Worm (Caenorhabditis elegans) whole organism, young adult: Measurements from ENCODE around the gene C48B4.3.

ENCODE experiments used
- B0035.1 ChIP-seq: sonication (generic microtip); optimal IDR thresholded peaks from 2 replicates; lab custom pipeline; 2016; ENCODE audit warnings: missing genetic modification characterization, mild to moderate bottlenecking, missing compliant biosample characterization, missing genotype, missing genetic modification reagents
- D2030.7 ChIP-seq: fragments of 200-800 bp; sonication (Bioruptor generic); IDR thresholded peaks from 2 replicates; pipeline ENCODE4 v1.3.6; 2022; ENCODE audit warnings: missing genetic modification reagents, missing genetic modification characterization, missing compliant biosample characterization
- F10E7.11 ChIP-seq: sonication (generic microtip); optimal IDR thresholded peaks from 2 replicates; lab custom pipeline; 2017; ENCODE audit warnings: mild to moderate bottlenecking, missing genetic modification characterization, moderate library complexity, missing compliant biosample characterization
- F22D6.2 ChIP-seq: sonication (generic microtip); optimal IDR thresholded peaks from 2 replicates; lab custom pipeline; 2016; ENCODE audit warnings: mild to moderate bottlenecking, missing genetic modification characterization, missing compliant biosample characterization
- F33H1.4 ChIP-seq: fragments of 200-800 bp; sonication (Bioruptor generic); IDR thresholded peaks from 2 replicates; pipeline ENCODE4 v1.3.6; 2022; ENCODE audit warnings: missing genetic modification reagents, missing genetic modification characterization, missing compliant biosample characterization
- F49E8.2 ChIP-seq: sonication (generic microtip); optimal IDR thresholded peaks from 3 replicates; lab custom pipeline; 2017; ENCODE audit warnings: missing genetic modification characterization, mild to moderate bottlenecking, missing compliant biosample characterization, antibody characterized with exemption, moderate library complexity; ENCODE audit not compliant: insufficient read depth
- K12H6.12 ChIP-seq: fragments of 200-800 bp; sonication (Bioruptor generic); optimal IDR thresholded peaks from 2 replicates; lab custom pipeline; 2018; ENCODE audit warnings: mild to moderate bottlenecking, missing genetic modification characterization, missing compliant biosample characterization
- T07F8.4 ChIP-seq: sonication (generic microtip); optimal IDR thresholded peaks from 2 replicates; lab custom pipeline; 2016; ENCODE audit warnings: mild to moderate bottlenecking, missing genetic modification characterization, moderate library complexity, missing compliant biosample characterization
- T26A5.8 ChIP-seq: sonication (generic microtip); optimal IDR thresholded peaks from 2 replicates; lab custom pipeline; 2016; ENCODE audit warnings: missing genetic modification characterization, missing compliant biosample characterization
- Y53G8AR.9 ChIP-seq: fragments of 200-800 bp; sonication (Bioruptor generic); conservative IDR thresholded peaks from 2 replicates; pipeline ENCODE4 v1.3.6; 2022; ENCODE audit warnings: missing genetic modification reagents, missing genetic modification characterization, missing compliant biosample characterization
- ZK185.1 ChIP-seq: sonication (generic microtip); optimal IDR thresholded peaks from 2 replicates; lab custom pipeline; 2016; ENCODE audit warnings: mild to moderate bottlenecking, missing genetic modification characterization, missing compliant biosample characterization; ENCODE audit not compliant: poor library complexity, severe bottlenecking
- atf-7 ChIP-seq: sonication (generic microtip); optimal IDR thresholded peaks from 2 replicates; lab custom pipeline; 2017; ENCODE audit warnings: mild to moderate bottlenecking, missing genetic modification characterization, missing compliant biosample characterization
- attf-3 ChIP-seq: fragments of 200-800 bp; sonication (Bioruptor generic); conservative IDR thresholded peaks from 2 replicates; pipeline ENCODE4 v1.3.6; 2022; ENCODE audit warnings: missing genetic modification reagents, missing genetic modification characterization, missing compliant biosample characterization
- bed-2 ChIP-seq: fragments of 200-800 bp; sonication (Bioruptor generic); IDR thresholded peaks from 2 replicates; pipeline ENCODE4 v1.3.6; 2022; ENCODE audit warnings: missing genetic modification reagents, missing genetic modification characterization, missing compliant biosample characterization
- cebp-1 ChIP-seq, 2 experiments: fragments of 200-800 bp in 1 of 2; sonication (Bioruptor generic) in 1 of 2; sonication (generic microtip) in 1 of 2; IDR thresholded peaks in 1 of 2; optimal IDR thresholded peaks in 1 of 2; 2 replicates each; pipeline versions ENCODE4 v1.3.6 to Lab custom; 2017 to 2022; ENCODE audit warnings: missing compliant biosample characterization in 2 of 2, missing genetic modification characterization in 2 of 2, mild to moderate bottlenecking in 1 of 2, missing genetic modification reagents in 1 of 2, moderate library complexity in 1 of 2
- ceh-100 ChIP-seq: fragments of 200-800 bp; sonication (Bioruptor generic); IDR thresholded peaks from 2 replicates; pipeline ENCODE4 v1.3.6; 2022; ENCODE audit warnings: missing genetic modification reagents, missing genetic modification characterization, missing compliant biosample characterization
- ceh-27 ChIP-seq: fragments of 200-800 bp; sonication (Bioruptor generic); optimal IDR thresholded peaks from 2 replicates; lab custom pipeline; 2018; ENCODE audit warnings: mild to moderate bottlenecking, missing genetic modification characterization, moderate library complexity, missing compliant biosample characterization
- ceh-40 ChIP-seq: fragments of 200-800 bp; sonication (Bioruptor generic); IDR thresholded peaks from 2 replicates; pipeline ENCODE4 v1.3.6; 2022; ENCODE audit warnings: missing genetic modification characterization, missing compliant biosample characterization
- ceh-79 ChIP-seq: sonication (generic microtip); optimal IDR thresholded peaks from 2 replicates; lab custom pipeline; 2017; ENCODE audit warnings: mild to moderate bottlenecking, missing genetic modification characterization, missing compliant biosample characterization
- die-1 ChIP-seq: sonication (generic microtip); optimal IDR thresholded peaks from 2 replicates; lab custom pipeline; 2016; ENCODE audit warnings: missing genotype, mild to moderate bottlenecking, missing genetic modification characterization, missing compliant biosample characterization
- egrh-3 ChIP-seq: fragments of 200-800 bp; sonication (Bioruptor generic); IDR thresholded peaks from 2 replicates; pipeline ENCODE4 v1.3.6; 2022; ENCODE audit warnings: missing genetic modification reagents, missing genetic modification characterization, missing compliant biosample characterization
- ekl-4 ChIP-seq: fragments of 200-800 bp; sonication (Bioruptor generic); IDR thresholded peaks from 2 replicates; pipeline ENCODE4 v1.3.6; 2022; ENCODE audit warnings: missing genetic modification reagents, missing genetic modification characterization, missing compliant biosample characterization
- gei-17 ChIP-seq: fragments of 200-800 bp; sonication (Bioruptor generic); optimal IDR thresholded peaks from 2 replicates; lab custom pipeline; 2018; ENCODE audit warnings: mild to moderate bottlenecking, missing genetic modification characterization, missing compliant biosample characterization
- hlh-26 ChIP-seq: fragments of 200-800 bp; sonication (Bioruptor generic); conservative IDR thresholded peaks from 2 replicates; pipeline ENCODE4 v1.3.6; 2022; ENCODE audit warnings: missing genetic modification reagents, missing genetic modification characterization, missing compliant biosample characterization
- hsf-1 ChIP-seq: fragments of 200-800 bp; sonication (Bioruptor generic); IDR thresholded peaks from 2 replicates; pipeline ENCODE4 v1.3.6; 2022; ENCODE audit warnings: missing genetic modification reagents, missing genetic modification characterization, missing compliant biosample characterization
- let-607 ChIP-seq, 2 experiments: fragments of 200-800 bp in 1 of 2; sonication (Bioruptor generic) in 1 of 2; sonication (generic microtip) in 1 of 2; optimal IDR thresholded peaks; 2 replicates each; lab custom pipeline; 2016 to 2018; ENCODE audit warnings: mild to moderate bottlenecking in 2 of 2, missing compliant biosample characterization in 2 of 2, missing genetic modification characterization in 2 of 2, moderate library complexity in 2 of 2, missing genotype in 1 of 2
- lin-54 ChIP-seq: fragments of 200-800 bp; sonication (Bioruptor generic); optimal IDR thresholded peaks from 2 replicates; lab custom pipeline; 2018; ENCODE audit warnings: mild to moderate bottlenecking, missing genetic modification characterization, missing compliant biosample characterization
- lir-1 ChIP-seq: fragments of 200-800 bp; sonication (Bioruptor generic); conservative IDR thresholded peaks from 2 replicates; pipeline ENCODE4 v1.3.6; 2022; ENCODE audit warnings: missing genetic modification reagents, missing genetic modification characterization, missing compliant biosample characterization
- madf-10 ChIP-seq: sonication (generic microtip); optimal IDR thresholded peaks from 2 replicates; lab custom pipeline; 2016; ENCODE audit warnings: mild to moderate bottlenecking, missing genetic modification characterization, missing compliant biosample characterization
- mcd-1 ChIP-seq: fragments of 200-800 bp; sonication (Bioruptor generic); IDR thresholded peaks from 2 replicates; pipeline ENCODE4 v1.3.6; 2022; ENCODE audit warnings: missing genetic modification reagents, missing genetic modification characterization, missing compliant biosample characterization
- mes-4 ChIP-seq: sonication (generic microtip); optimal IDR thresholded peaks from 2 replicates; lab custom pipeline; 2016; ENCODE audit warnings: missing genotype, missing genetic modification characterization, missing compliant biosample characterization
- nfyb-1 ChIP-seq: fragments of 200-800 bp; sonication (Bioruptor generic); IDR thresholded peaks from 2 replicates; pipeline ENCODE4 v1.3.6; 2022; ENCODE audit warnings: missing genetic modification reagents, missing genetic modification characterization, missing compliant biosample characterization
- nhr-90 ChIP-seq: sonication (generic microtip); optimal IDR thresholded peaks from 2 replicates; lab custom pipeline; 2016; ENCODE audit warnings: missing genotype, mild to moderate bottlenecking, missing genetic modification characterization, missing compliant biosample characterization
- sea-2 ChIP-seq: fragments of 200-800 bp; sonication (Bioruptor generic); IDR thresholded peaks from 2 replicates; pipeline ENCODE4 v1.3.6; 2022; ENCODE audit warnings: missing genetic modification characterization, missing compliant biosample characterization
- snpc-1.3 ChIP-seq: sonication (generic microtip); optimal IDR thresholded peaks from 2 replicates; lab custom pipeline; 2017; ENCODE audit warnings: missing genetic modification characterization, mild to moderate bottlenecking, missing compliant biosample characterization, antibody characterized with exemption, moderate library complexity, missing genotype, missing genetic modification reagents; ENCODE audit not compliant: insufficient read depth
- snpc-4 ChIP-seq, 5 experiments: fragments of 150-350 bp in 1 of 5; sonication (generic microtip) in 4 of 5; optimal IDR thresholded peaks; 2 replicates each; lab custom pipeline; 2014 to 2018; ENCODE audit warnings: missing genetic modification characterization in 5 of 5, missing biosample characterization in 3 of 5, antibody characterized with exemption in 2 of 5, mild to moderate bottlenecking in 2 of 5, missing compliant biosample characterization in 2 of 5, missing genotype in 2 of 5, moderate library complexity in 2 of 5, missing genetic modification reagents in 1 of 5
- tbp1 ChIP-seq: fragments of 200-800 bp; sonication (Bioruptor generic); optimal IDR thresholded peaks from 2 replicates; lab custom pipeline; 2018; ENCODE audit warnings: mild to moderate bottlenecking, missing genetic modification characterization, missing compliant biosample characterization
- ztf-25 ChIP-seq: fragments of 200-800 bp; sonication (Bioruptor generic); IDR thresholded peaks from 2 replicates; pipeline ENCODE4 v1.3.6; 2022; ENCODE audit warnings: missing genetic modification reagents, missing genetic modification characterization, missing compliant biosample characterization

C48B4.3 gene

DNA sequence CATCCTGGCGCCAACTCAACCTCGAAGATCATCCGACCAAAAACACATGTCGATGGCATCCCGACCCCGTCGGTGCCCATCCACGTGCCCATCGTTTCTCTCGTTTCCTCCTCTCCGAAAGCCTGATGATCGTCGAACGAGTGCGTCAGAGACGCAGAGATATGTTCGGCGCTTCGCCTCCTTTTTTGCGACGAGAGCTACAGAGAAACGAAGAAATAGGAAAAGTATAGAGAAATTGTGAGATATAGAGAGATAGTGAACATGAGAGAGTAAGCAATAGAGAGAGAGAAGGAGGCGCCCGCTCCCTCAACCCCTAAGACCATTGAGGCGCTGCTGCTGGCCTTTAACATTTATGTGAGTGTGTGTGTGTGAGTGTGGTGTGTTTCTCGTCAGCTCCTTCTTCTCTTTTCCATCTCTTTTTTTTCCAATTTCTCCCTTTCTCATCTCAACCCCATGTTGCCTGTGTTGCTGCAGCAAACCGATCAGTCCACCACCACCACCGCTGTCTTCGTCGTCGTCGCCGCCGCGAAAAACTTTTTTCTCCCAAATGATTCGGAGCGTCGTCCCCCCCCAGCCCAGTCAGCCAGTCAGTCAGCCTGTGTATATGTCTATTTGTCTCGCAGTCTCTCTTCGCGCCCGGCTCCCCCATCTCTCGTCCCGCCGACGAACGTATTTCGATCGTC is 37.0 kb upstream of the C48B4.3 start, which contains the start of gene hlh-11 (continued):
- TF ChIP-seq ztf-25 (GFP tag; lab: Robert Waterston, UW) (no peak), tbp1 (GFP tag; lab: Kevin White, UChicago) (peak; percentile 43), lin-54 (GFP tag; lab: Kevin White, UChicago) (peak; percentile 35), nfyb-1 (GFP tag; lab: Robert Waterston, UW) (0 out of 2 replicates have a peak, but pooled peaks have one; percentile 75), bed-2 (GFP tag; lab: Robert Waterston, UW) (no peak), ceh-27 (GFP tag; lab: Kevin White, UChicago) (peak; percentile 24), F49E8.2 (tag; lab: Kevin White, UChicago) (no peak), ekl-4 (GFP tag; lab: Robert Waterston, UW) (no peak; the same call in 1 of the 2 replicates), egrh-3 (GFP tag; lab: Robert Waterston, UW) (peak; percentile 89), lir-1 (GFP tag; lab: Robert Waterston, UW) (0 out of 2 replicates have a peak, but pooled peaks have one; percentile 33), T26A5.8 (tag; lab: Kevin White, UChicago) (no peak), hsf-1 (GFP tag; lab: Robert Waterston, UW) (0 out of 2 replicates have a peak, but pooled peaks have one; percentile 33), B0035.1 (tag; lab: Kevin White, UChicago) (peak; percentile 44), F10E7.11 (tag; lab: Kevin White, UChicago) (no peak), mes-4 (no peak), attf-3 (GFP tag; lab: Robert Waterston, UW) (peak; percentile 23; the same call in 1 of the 2 replicates), snpc-4 (GFP tag; optimal IDR thresholded peaks at IDR 0.05; lab: Kevin White, UChicago) (no peak), snpc-4 (tag; optimal IDR thresholded peaks at IDR 0.05; lab: Kevin White, UChicago) (peak; percentile 46 to 70 (median 64)), ZK185.1 (tag; lab: Kevin White, UChicago) (peak; percentile 92), ceh-100 (0 out of 2 replicates have a peak, but pooled peaks have one; percentile 8), ceh-79 (no peak), nhr-90 (tag; lab: Kevin White, UChicago) (peak; percentile 74), madf-10 (peak; percentile 95), atf-7 (tag; lab: Kevin White, UChicago) (peak; percentile 52), mcd-1 (GFP tag; lab: Robert Waterston, UW) (peak; percentile 69), T07F8.4 (no peak), K12H6.12 (tag; lab: Kevin White, UChicago) (peak; percentile 93), Y53G8AR.9 (GFP tag; lab: Robert Waterston, UW) (no peak; the same call in 1 of the 2 replicates), die-1 (tag; lab: Kevin White, UChicago) (peak; percentile 72), cebp-1 (GFP tag; IDR thresholded peaks at IDR 0.05; lab: Robert Waterston, UW) (peak; percentile 30; the same call in 1 of the 2 replicates), cebp-1 (tag; optimal IDR thresholded peaks at IDR 0.05; lab: Kevin White, UChicago) (peak; percentile 85), sea-2 (no peak), F33H1.4 (no peak), ceh-40 (GFP tag; lab: Robert Waterston, UW) (no peak), D2030.7 (GFP tag; lab: Robert Waterston, UW) (no peak), snpc-1.3 (tag; lab: Kevin White, UChicago) (peak; percentile 32), F22D6.2 (peak; percentile 73), gei-17 (GFP tag; lab: Kevin White, UChicago) (peak; percentile 69), let-607 (tag; optimal IDR thresholded peaks at IDR 0.05; lab: Kevin White, UChicago) (peak; percentile 16 to 68), hlh-26 (GFP tag; lab: Robert Waterston, UW) (no peak)
